Worm (Caenorhabditis elegans): ENCODE data around the gene smf-2.

smf-2 gene

ce11 chrX:6709238-6709637 is 9.3 kb downstream of the smf-2 start, which contains the start of gene acr-3:
acr-3 (plus strand) TSS chrX:6709538.
- TF ChIP-seq tab-1 (GFP tag; IDR thresholded peaks at IDR 0.05) (no peak), ref-1 (GFP tag; conservative IDR thresholded peaks at IDR 0.05) (no peak), med-1 (GFP tag; optimal IDR thresholded peaks at IDR 0.05; ENCODE audit: insufficient read depth) (no peak), ztf-23 (GFP tag; IDR thresholded peaks at IDR 0.05) (no peak), ztf-29 (GFP tag; IDR thresholded peaks at IDR 0.05) (no peak), cog-1 (tag; optimal IDR thresholded peaks at IDR 0.05) (no peak), flt-1 (GFP tag; IDR thresholded peaks at IDR 0.05) (no peak), klf-2 (GFP tag; conservative IDR thresholded peaks at IDR 0.05) (no peak), T22C8.4 (GFP tag; IDR thresholded peaks at IDR 0.05) (no peak)

- TF ChIP-seq flt-1 (GFP tag; IDR thresholded peaks at IDR 0.05) (no peak), ztf-29 (GFP tag; IDR thresholded peaks at IDR 0.05) (no peak), klf-2 (GFP tag; conservative IDR thresholded peaks at IDR 0.05) (no peak), tab-1 (GFP tag; IDR thresholded peaks at IDR 0.05) (no peak), cog-1 (tag; optimal IDR thresholded peaks at IDR 0.05) (no peak), T22C8.4 (GFP tag; IDR thresholded peaks at IDR 0.05) (no peak), ztf-23 (GFP tag; IDR thresholded peaks at IDR 0.05) (no peak), med-1 (GFP tag; optimal IDR thresholded peaks at IDR 0.05; ENCODE audit: insufficient read depth) (no peak), ref-1 (GFP tag; conservative IDR thresholded peaks at IDR 0.05) (no peak)
These were observed 13.3 kb downstream of the smf-2 start for ce11 chrX:6705156-6705555.

- no peak for TF ChIP-seq flt-1 (GFP tag; IDR thresholded peaks at IDR 0.05)
- TF ChIP-seq klf-2 (GFP tag; conservative IDR thresholded peaks at IDR 0.05), result no peak
- no peak for TF ChIP-seq med-1 (GFP tag; optimal IDR thresholded peaks at IDR 0.05; ENCODE audit: insufficient read depth)
- TF ChIP-seq ref-1 (GFP tag; conservative IDR thresholded peaks at IDR 0.05), result no peak
- TF ChIP-seq ztf-29 (GFP tag; IDR thresholded peaks at IDR 0.05), result no peak
- TF ChIP-seq ztf-23 (GFP tag; IDR thresholded peaks at IDR 0.05), result no peak
- TF ChIP-seq tab-1 (GFP tag; IDR thresholded peaks at IDR 0.05), result no peak
- no peak for TF ChIP-seq T22C8.4 (GFP tag; IDR thresholded peaks at IDR 0.05)
- no peak for TF ChIP-seq cog-1 (tag; optimal IDR thresholded peaks at IDR 0.05)
These were observed 16.2 kb downstream of the smf-2 start, which contains the start of gene acr-2 for ce11 chrX:6702249-6702648. acr-2 (plus strand) TSS chrX:6702549.

- no peak for TF ChIP-seq tab-1 (GFP tag; IDR thresholded peaks at IDR 0.05)
- TF ChIP-seq cog-1 (tag; optimal IDR thresholded peaks at IDR 0.05), result no peak
These were observed 20.2 kb downstream of the smf-2 start, which contains the start of the genes F38B6.7 and F38B6.2 for ce11 chrX:6698267-6698666. F38B6.7 (minus strand) TSS chrX:6698367. F38B6.2 (plus strand) TSS chrX:6698533.

- TF ChIP-seq cog-1 (tag; optimal IDR thresholded peaks at IDR 0.05) (no peak), klf-2 (GFP tag; conservative IDR thresholded peaks at IDR 0.05) (no peak), med-1 (GFP tag; optimal IDR thresholded peaks at IDR 0.05; ENCODE audit: insufficient read depth) (no peak), flt-1 (GFP tag; IDR thresholded peaks at IDR 0.05) (no peak), ref-1 (GFP tag; conservative IDR thresholded peaks at IDR 0.05) (no peak), tab-1 (GFP tag; IDR thresholded peaks at IDR 0.05) (no peak), ztf-29 (GFP tag; IDR thresholded peaks at IDR 0.05) (no peak), ztf-23 (GFP tag; IDR thresholded peaks at IDR 0.05) (no peak), T22C8.4 (GFP tag; IDR thresholded peaks at IDR 0.05) (no peak)
These were observed 25.2 kb downstream of the smf-2 start, which contains the start of gene F38B6.3 for ce11 chrX:6693331-6693730. F38B6.3 (plus strand) TSS chrX:6693631.

- no peak for TF ChIP-seq klf-2 (GFP tag; conservative IDR thresholded peaks at IDR 0.05)
- no peak for TF ChIP-seq flt-1 (GFP tag; IDR thresholded peaks at IDR 0.05)
- TF ChIP-seq med-1 (GFP tag; optimal IDR thresholded peaks at IDR 0.05; ENCODE audit: insufficient read depth), result no peak
- no peak for TF ChIP-seq ztf-23 (GFP tag; IDR thresholded peaks at IDR 0.05)
- TF ChIP-seq ref-1 (GFP tag; conservative IDR thresholded peaks at IDR 0.05), result no peak
- TF ChIP-seq T22C8.4 (GFP tag; IDR thresholded peaks at IDR 0.05), result no peak
These were observed 25.6 kb downstream of the smf-2 start for ce11 chrX:6692896-6693295.

- TF ChIP-seq T22C8.4 (GFP tag; IDR thresholded peaks at IDR 0.05) (no peak), ztf-23 (GFP tag; IDR thresholded peaks at IDR 0.05) (no peak), flt-1 (GFP tag; IDR thresholded peaks at IDR 0.05) (no peak), ztf-29 (GFP tag; IDR thresholded peaks at IDR 0.05) (no peak), cog-1 (tag; optimal IDR thresholded peaks at IDR 0.05) (no peak), klf-2 (GFP tag; conservative IDR thresholded peaks at IDR 0.05) (no peak)
These were observed 26.8 kb downstream of the smf-2 start for ce11 chrX:6691653-6692052.

ce11 chrX:6689985-6690384 is 28.5 kb downstream of the smf-2 start, which contains the start of gene F38B6.6:
F38B6.6 (minus strand) TSS chrX:6690085.
- no peak for TF ChIP-seq T22C8.4 (GFP tag; IDR thresholded peaks at IDR 0.05)
- no peak for TF ChIP-seq klf-2 (GFP tag; conservative IDR thresholded peaks at IDR 0.05)
- no peak for TF ChIP-seq ztf-29 (GFP tag; IDR thresholded peaks at IDR 0.05)
- TF ChIP-seq cog-1 (tag; optimal IDR thresholded peaks at IDR 0.05), result no peak
- no peak for TF ChIP-seq ref-1 (GFP tag; conservative IDR thresholded peaks at IDR 0.05)
- no peak for TF ChIP-seq tab-1 (GFP tag; IDR thresholded peaks at IDR 0.05)
- TF ChIP-seq med-1 (GFP tag; optimal IDR thresholded peaks at IDR 0.05; ENCODE audit: insufficient read depth), result no peak
- no peak for TF ChIP-seq flt-1 (GFP tag; IDR thresholded peaks at IDR 0.05)
- no peak for TF ChIP-seq ztf-23 (GFP tag; IDR thresholded peaks at IDR 0.05)

- TF ChIP-seq ztf-23 (GFP tag; IDR thresholded peaks at IDR 0.05), result no peak
- no peak for TF ChIP-seq ztf-29 (GFP tag; IDR thresholded peaks at IDR 0.05)
- peak; percentile 48 for TF ChIP-seq cog-1 (tag; optimal IDR thresholded peaks at IDR 0.05)
These were observed 29.4 kb downstream of the smf-2 start for ce11 chrX:6688953-6689562.

- TF ChIP-seq klf-2 (GFP tag; conservative IDR thresholded peaks at IDR 0.05), result no peak
- TF ChIP-seq med-1 (GFP tag; optimal IDR thresholded peaks at IDR 0.05; ENCODE audit: insufficient read depth), result no peak
- TF ChIP-seq flt-1 (GFP tag; IDR thresholded peaks at IDR 0.05), result no peak
- no peak for TF ChIP-seq tab-1 (GFP tag; IDR thresholded peaks at IDR 0.05)
- TF ChIP-seq ztf-29 (GFP tag; IDR thresholded peaks at IDR 0.05), result no peak
- TF ChIP-seq ztf-23 (GFP tag; IDR thresholded peaks at IDR 0.05), result no peak
- no peak for TF ChIP-seq cog-1 (tag; optimal IDR thresholded peaks at IDR 0.05)
- TF ChIP-seq ref-1 (GFP tag; conservative IDR thresholded peaks at IDR 0.05), result no peak
- no peak for TF ChIP-seq T22C8.4 (GFP tag; IDR thresholded peaks at IDR 0.05)
These were observed 30.7 kb downstream of the smf-2 start for ce11 chrX:6687756-6688155.

All from whole organism, midembryonic.